Worm (Caenorhabditis elegans) whole organism, L1 larva: ENCODE data around the gene E02H4.8.

ENCODE experiments used
- ceh-82 ChIP-seq, 3 experiments: fragments of 150-350 bp in 1 of 3; sonication (generic microtip) in 2 of 3; optimal IDR thresholded peaks; 2 replicates each; lab custom pipeline; 2014 to 2017; ENCODE audit warnings: missing biosample characterization in 3 of 3, missing genetic modification characterization in 3 of 3
- dpl-1 ChIP-seq, 3 experiments: fragments of 150-350 bp in 2 of 3; sonication (generic microtip) in 1 of 3; optimal IDR thresholded peaks; 2 replicates each; lab custom pipeline; 2014 to 2017; ENCODE audit warnings: missing biosample characterization in 3 of 3, missing genetic modification characterization in 3 of 3, missing genetic modification reagents in 3 of 3
- elt-2 ChIP-seq: sonication (generic microtip); optimal IDR thresholded peaks from 2 replicates; lab custom pipeline; 2016; ENCODE audit warnings: missing genetic modification characterization, mild to moderate bottlenecking, inconsistent platforms, missing compliant biosample characterization, missing genetic modification reagents
- hpl-2 ChIP-seq: fragments of 150-350 bp; optimal IDR thresholded peaks from 2 replicates; lab custom pipeline; 2014; ENCODE audit warnings: missing biosample characterization, missing genetic modification reagents, missing genetic modification characterization
- lin-35 ChIP-seq, 2 experiments: fragments of 150-350 bp; optimal IDR thresholded peaks; 2 replicates each; lab custom pipeline; 2014; ENCODE audit warnings: missing biosample characterization in 2 of 2, missing genetic modification characterization in 2 of 2, missing genetic modification reagents in 2 of 2
- nhr-20 ChIP-seq: sonication (generic microtip); optimal IDR thresholded peaks from 2 replicates; lab custom pipeline; 2016; ENCODE audit warnings: mild to moderate bottlenecking, missing genetic modification characterization, missing compliant biosample characterization
- nhr-28 ChIP-seq: fragments of 150-350 bp; optimal IDR thresholded peaks from 2 replicates; lab custom pipeline; 2014; ENCODE audit warnings: missing biosample characterization, missing genetic modification characterization
- nhr-90 ChIP-seq: sonication (generic microtip); optimal IDR thresholded peaks from 2 replicates; lab custom pipeline; 2016; ENCODE audit warnings: mild to moderate bottlenecking, missing genetic modification characterization, missing compliant biosample characterization; ENCODE audit not compliant: poor library complexity
- pax-3 ChIP-seq: fragments of 200-800 bp; sonication (Bioruptor generic); optimal IDR thresholded peaks from 2 replicates; lab custom pipeline; 2018; ENCODE audit warnings: mild to moderate bottlenecking, missing genetic modification characterization, moderate library complexity, missing compliant biosample characterization
- pqm-1 ChIP-seq: sonication (generic microtip); optimal IDR thresholded peaks from 3 replicates; lab custom pipeline; 2017; ENCODE audit warnings: missing biosample characterization, missing genetic modification characterization
- sup-37 ChIP-seq: fragments of 200-800 bp; sonication (Bioruptor generic); optimal IDR thresholded peaks from 2 replicates; lab custom pipeline; 2018; ENCODE audit warnings: mild to moderate bottlenecking, missing genetic modification characterization, missing compliant biosample characterization
- tbx-2 ChIP-seq: sonication (generic microtip); optimal IDR thresholded peaks from 2 replicates; lab custom pipeline; 2016; ENCODE audit warnings: missing genetic modification characterization, missing compliant biosample characterization
- tlp-1 ChIP-seq: fragments of 150-350 bp; optimal IDR thresholded peaks from 2 replicates; lab custom pipeline; 2014; ENCODE audit warnings: missing biosample characterization, missing genetic modification characterization
- xbp-1 ChIP-seq: sonication (generic microtip); optimal IDR thresholded peaks from 2 replicates; lab custom pipeline; 2016; ENCODE audit warnings: missing genetic modification characterization, missing compliant biosample characterization

The E02H4.8 gene

DNA sequence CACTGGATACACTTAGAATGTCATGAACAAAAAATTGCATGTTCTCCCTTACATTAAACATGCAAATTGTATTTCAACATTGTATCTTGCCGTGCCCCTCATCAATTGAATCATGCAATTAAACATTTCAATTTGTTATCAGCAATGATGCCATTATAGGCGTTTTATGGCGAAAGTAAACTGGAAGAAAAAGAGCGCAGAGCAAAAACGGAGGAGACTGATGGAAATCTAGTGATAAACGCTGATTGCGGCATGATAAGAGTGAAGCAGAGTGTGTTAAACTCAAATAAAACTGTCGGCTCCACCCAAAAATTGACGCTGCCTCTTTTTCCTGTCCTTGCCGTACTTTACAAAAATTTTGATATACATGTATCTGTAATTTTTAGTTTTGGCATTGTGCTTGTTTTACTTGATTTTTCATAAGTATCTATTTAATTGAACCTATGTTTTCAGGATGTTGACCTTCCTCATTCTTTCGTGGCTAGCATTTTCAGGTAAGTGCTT is 48.8 kb downstream of the E02H4.8 start, which contains the start of gene K06G5.1:
K06G5.1 (plus strand) TSS at position 454 of the 504 bp plus-strand sequence.
- TF ChIP-seq nhr-20 = peak; percentile 20
- TF ChIP-seq tlp-1 (tag; lab: Kevin White, UChicago) = peak; percentile 23
- TF ChIP-seq tbx-2 (tag; lab: Kevin White, UChicago) = no peak
- TF ChIP-seq lin-35 (GFP tag; optimal IDR thresholded peaks at IDR 0.05; lab: Kevin White, UChicago) = peak in 1 of 2 experiments; percentile 44
- peak; percentile 80 for TF ChIP-seq pqm-1 (tag; lab: Kevin White, UChicago)
- no peak for TF ChIP-seq nhr-28 (tag; lab: Kevin White, UChicago)
- peak; percentile 98 for TF ChIP-seq elt-2 (tag; lab: Kevin White, UChicago)
- peak; percentile 33 for TF ChIP-seq nhr-90 (tag; lab: Kevin White, UChicago)
- peak; percentile 14 for TF ChIP-seq hpl-2
- peak; percentile 3 for TF ChIP-seq pax-3 (tag; lab: Kevin White, UChicago)

DNA sequence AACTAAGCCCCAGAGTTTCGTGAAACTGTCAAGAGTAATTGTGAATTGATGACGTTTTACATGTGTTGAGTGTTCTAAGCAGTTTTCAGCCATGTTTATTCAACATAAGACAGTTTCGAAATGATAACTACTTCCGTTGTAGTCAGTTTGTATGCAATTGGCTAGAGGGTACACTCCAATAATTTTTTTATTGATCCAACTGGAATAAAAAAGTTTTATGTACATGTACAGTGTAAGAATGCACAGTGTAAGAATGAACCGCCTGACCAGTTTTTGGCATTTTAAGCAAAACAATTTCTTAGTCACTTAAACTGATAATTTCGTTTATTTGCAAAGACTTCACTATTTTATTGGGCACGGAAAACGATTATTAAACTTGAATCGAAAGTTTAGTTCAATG is 50.1 kb downstream of the E02H4.8 start:
- no peak for TF ChIP-seq xbp-1
- peak; percentile 29 for TF ChIP-seq elt-2 (tag; lab: Kevin White, UChicago)
- no peak for TF ChIP-seq sup-37 (GFP tag; lab: Kevin White, UChicago)
- TF ChIP-seq ceh-82 (tag; optimal IDR thresholded peaks at IDR 0.05; lab: Kevin White, UChicago) = no peak
- no peak for TF ChIP-seq dpl-1 (GFP tag; optimal IDR thresholded peaks at IDR 0.05; lab: Kevin White, UChicago)
